Worm (Caenorhabditis elegans) whole organism, L4 larva: ENCODE data around the gene clec-48.

Experiments used
- F49E8.2 ChIP-seq: sonication (generic microtip); optimal IDR thresholded peaks from 2 replicates; lab custom pipeline; 2016; ENCODE audit warnings: missing compliant biosample characterization, mild to moderate bottlenecking, missing genetic modification characterization, borderline replicate concordance
- ceh-28 ChIP-seq: fragments of 150-350 bp; optimal IDR thresholded peaks from 2 replicates; lab custom pipeline; 2014; ENCODE audit warnings: missing biosample characterization, missing genetic modification reagents, missing genetic modification characterization
- nhr-11 ChIP-seq: fragments of 150-350 bp; optimal IDR thresholded peaks from 2 replicates; lab custom pipeline; 2014; ENCODE audit warnings: missing biosample characterization, missing genetic modification characterization
- zag-1 ChIP-seq: fragments of 150-350 bp; optimal IDR thresholded peaks from 2 replicates; lab custom pipeline; 2014; ENCODE audit warnings: missing biosample characterization, missing genetic modification characterization

DNA sequence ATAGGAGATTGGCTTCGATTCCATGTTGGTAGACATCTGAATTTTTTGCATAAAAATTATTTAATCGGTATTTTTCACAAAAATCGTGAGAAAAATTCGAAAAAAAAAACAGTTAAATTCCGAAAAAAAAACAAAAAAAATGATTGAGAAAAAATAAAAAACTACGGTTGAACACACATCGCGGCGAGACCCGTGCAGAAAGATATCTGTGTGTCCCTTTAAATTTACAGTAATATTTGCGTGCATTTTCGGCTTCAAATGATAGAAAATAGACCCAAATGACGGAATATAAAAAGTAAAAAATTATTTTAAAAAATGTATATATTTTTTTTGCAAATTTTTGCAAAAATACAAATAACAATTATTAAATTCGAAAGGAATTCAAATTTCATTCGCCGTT lies 20.1 kb upstream of the clec-48 start:
- no peak for TF ChIP-seq zag-1 (tag; lab: Kevin White, UChicago)
- no peak for TF ChIP-seq F49E8.2
- no peak for TF ChIP-seq nhr-11 (tag; lab: Kevin White, UChicago)
- no peak for TF ChIP-seq ceh-28
